Worm (Caenorhabditis elegans) whole organism, L4 larva: ENCODE measurements around the gene F07C3.2.
A peak's percentile ranks its signal among the peaks of the same experiment; 100 is the strongest.

ENCODE experiments used
- F37D6.2 ChIP-seq: sonication (generic microtip); optimal IDR thresholded peaks from 2 replicates; lab custom pipeline; 2016; ENCODE audit warnings: mild to moderate bottlenecking, missing genetic modification characterization, missing compliant biosample characterization
- T20F7.1 ChIP-seq: fragments of 200-800 bp; sonication (Bioruptor generic); optimal IDR thresholded peaks from 2 replicates; lab custom pipeline; 2018; ENCODE audit warnings: mild to moderate bottlenecking, missing genetic modification characterization, missing compliant biosample characterization
- T26A8.4 ChIP-seq: fragments of 200-800 bp; sonication (Bioruptor generic); IDR thresholded peaks from 2 replicates; pipeline ENCODE4 v1.3.6; 2022; ENCODE audit warnings: missing genetic modification characterization, missing compliant biosample characterization
- Y75B8A.6 ChIP-seq: fragments of 200-800 bp; sonication (Bioruptor generic); IDR thresholded peaks from 2 replicates; pipeline ENCODE4 v1.3.6; 2022; ENCODE audit warnings: missing genetic modification reagents, missing genetic modification characterization, missing compliant biosample characterization
- aha-1 ChIP-seq: fragments of 150-350 bp; peaks from one replicate; lab custom pipeline; 2014; ENCODE audit warnings: missing biosample characterization, missing genetic modification characterization
- aly-2 ChIP-seq: sonication (generic microtip); optimal IDR thresholded peaks from 2 replicates; lab custom pipeline; 2018; ENCODE audit warnings: missing biosample characterization, missing genetic modification characterization
- ama-1 ChIP-seq: fragments of 150-350 bp; optimal IDR thresholded peaks from 2 replicates; lab custom pipeline; 2014; ENCODE audit warnings: inconsistent platforms, mixed read lengths
- ces-1 ChIP-seq: fragments of 150-350 bp; sonication (generic microtip); optimal IDR thresholded peaks from 4 replicates; lab custom pipeline; 2014; ENCODE audit warnings: missing biosample characterization, missing genetic modification reagents, missing genetic modification characterization
- daf-16 ChIP-seq, 3 experiments: sonication (generic microtip); optimal IDR thresholded peaks; 2 replicates each; lab custom pipeline; 2016 to 2017; ENCODE audit warnings: missing genetic modification characterization in 3 of 3, missing genetic modification reagents in 3 of 3, mild to moderate bottlenecking in 2 of 3, missing compliant biosample characterization in 2 of 3, missing biosample characterization in 1 of 3, moderate library complexity in 1 of 3
- daf-19 ChIP-seq: fragments of 200-800 bp; sonication (Bioruptor generic); conservative IDR thresholded peaks from 2 replicates; pipeline ENCODE4 v1.3.6; 2022; ENCODE audit warnings: missing genetic modification characterization, missing compliant biosample characterization
- daf-8 ChIP-seq: fragments of 200-800 bp; sonication (Bioruptor generic); IDR thresholded peaks from 2 replicates; pipeline ENCODE4 v1.3.6; 2022; ENCODE audit warnings: missing genetic modification characterization, missing compliant biosample characterization
- dmd-6 ChIP-seq: fragments of 200-800 bp; sonication (Bioruptor generic); IDR thresholded peaks from 2 replicates; pipeline ENCODE4 v1.3.6; 2022; ENCODE audit warnings: missing genetic modification reagents, missing genetic modification characterization, missing compliant biosample characterization
- dmd-8 ChIP-seq: fragments of 200-800 bp; sonication (Bioruptor generic); IDR thresholded peaks from 2 replicates; pipeline ENCODE4 v1.3.6; 2022; ENCODE audit warnings: missing genetic modification characterization, missing compliant biosample characterization
- dve-1 ChIP-seq: sonication (generic microtip); optimal IDR thresholded peaks from 2 replicates; lab custom pipeline; 2017; ENCODE audit warnings: antibody characterized with exemption, mild to moderate bottlenecking, missing genetic modification characterization, missing compliant biosample characterization; ENCODE audit not compliant: insufficient read depth
- egl-27 ChIP-seq: sonication (generic microtip); optimal IDR thresholded peaks from 3 replicates; lab custom pipeline; 2017; ENCODE audit warnings: missing biosample characterization, missing genetic modification reagents, missing genetic modification characterization
- fkh-10 ChIP-seq: fragments of 150-350 bp; optimal IDR thresholded peaks from 2 replicates; lab custom pipeline; 2014; ENCODE audit warnings: missing biosample characterization, missing genetic modification reagents, missing genetic modification characterization
- gei-8 ChIP-seq: fragments of 200-800 bp; sonication (Bioruptor generic); optimal IDR thresholded peaks from 2 replicates; lab custom pipeline; 2018; ENCODE audit warnings: mild to moderate bottlenecking, missing genetic modification characterization, missing compliant biosample characterization
- hif-1 ChIP-seq, 2 experiments: sonication (generic microtip); optimal IDR thresholded peaks; 2 replicates each; lab custom pipeline; 2016 to 2017; ENCODE audit warnings: missing compliant biosample characterization in 2 of 2, missing genetic modification characterization in 2 of 2, missing genetic modification reagents in 2 of 2, missing genotype in 2 of 2, mild to moderate bottlenecking in 1 of 2
- hlh-11 ChIP-seq: fragments of 200-800 bp; sonication (Bioruptor generic); optimal IDR thresholded peaks from 2 replicates; lab custom pipeline; 2018; ENCODE audit warnings: mild to moderate bottlenecking, missing genetic modification characterization, missing compliant biosample characterization
- hmg-1.1 ChIP-seq: fragments of 200-800 bp; sonication (Bioruptor generic); IDR thresholded peaks from 2 replicates; pipeline ENCODE4 v1.3.6; 2022; ENCODE audit warnings: missing genetic modification reagents, missing genetic modification characterization, missing compliant biosample characterization
- lim-7 ChIP-seq: fragments of 200-800 bp; sonication (Bioruptor generic); IDR thresholded peaks from 2 replicates; pipeline ENCODE4 v1.3.6; 2022; ENCODE audit warnings: missing genetic modification characterization, missing compliant biosample characterization
- lin-38 ChIP-seq: fragments of 200-800 bp; sonication (Bioruptor generic); IDR thresholded peaks from 2 replicates; pipeline ENCODE4 v1.3.6; 2022; ENCODE audit warnings: missing genetic modification reagents, missing genetic modification characterization, missing compliant biosample characterization
- lsy-2 ChIP-seq, 2 experiments: fragments of 150-350 bp in 1 of 2; sonication (generic microtip) in 1 of 2; optimal IDR thresholded peaks; 2 replicates each; lab custom pipeline; 2014 to 2017; ENCODE audit warnings: missing biosample characterization in 2 of 2, missing genetic modification characterization in 2 of 2
- mdl-1 ChIP-seq, 2 experiments: fragments of 150-350 bp in 1 of 2; sonication (generic microtip) in 1 of 2; optimal IDR thresholded peaks; 2 replicates each; lab custom pipeline; 2014 to 2017; ENCODE audit warnings: missing biosample characterization in 2 of 2, missing genetic modification characterization in 2 of 2
- mes-2 ChIP-seq: sonication (generic microtip); optimal IDR thresholded peaks from 2 replicates; lab custom pipeline; 2016; ENCODE audit warnings: missing genotype, mild to moderate bottlenecking, missing genetic modification characterization, missing compliant biosample characterization; ENCODE audit not compliant: poor library complexity, severe bottlenecking
- mxl-3 ChIP-seq: fragments of 200-800 bp; sonication (Bioruptor generic); optimal IDR thresholded peaks from 2 replicates; lab custom pipeline; 2018; ENCODE audit warnings: mild to moderate bottlenecking, missing genetic modification characterization, missing compliant biosample characterization
- nhr-10 ChIP-seq: fragments of 150-350 bp; optimal IDR thresholded peaks from 2 replicates; lab custom pipeline; 2014; ENCODE audit warnings: missing biosample characterization, missing genetic modification characterization
- nhr-11 ChIP-seq: fragments of 150-350 bp; optimal IDR thresholded peaks from 2 replicates; lab custom pipeline; 2014; ENCODE audit warnings: missing biosample characterization, missing genetic modification characterization
- nhr-28 ChIP-seq: fragments of 150-350 bp; optimal IDR thresholded peaks from 2 replicates; lab custom pipeline; 2014; ENCODE audit warnings: missing biosample characterization, missing genetic modification characterization
- nhr-42 ChIP-seq: fragments of 200-800 bp; sonication (Bioruptor generic); IDR thresholded peaks from 2 replicates; pipeline ENCODE4 v1.3.6; 2022; ENCODE audit warnings: missing genetic modification characterization, missing compliant biosample characterization
- nhr-48 ChIP-seq: sonication (generic microtip); optimal IDR thresholded peaks from 2 replicates; lab custom pipeline; 2016; ENCODE audit warnings: mild to moderate bottlenecking, missing genetic modification characterization, missing compliant biosample characterization
- nhr-77 ChIP-seq: fragments of 150-350 bp; optimal IDR thresholded peaks from 2 replicates; lab custom pipeline; 2014; ENCODE audit warnings: missing biosample characterization, missing genetic modification characterization
- saeg-2 ChIP-seq: fragments of 200-800 bp; sonication (Bioruptor generic); IDR thresholded peaks from 2 replicates; pipeline ENCODE4 v1.3.6; 2022; ENCODE audit warnings: missing genetic modification reagents, missing genetic modification characterization, missing compliant biosample characterization
- spr-1 ChIP-seq: sonication (generic microtip); optimal IDR thresholded peaks from 2 replicates; lab custom pipeline; 2016; ENCODE audit warnings: mild to moderate bottlenecking, missing genetic modification characterization, missing compliant biosample characterization
- unc-62 ChIP-seq, 3 experiments: fragments of 150-350 bp in 1 of 3; sonication (generic microtip); optimal IDR thresholded peaks in 2 of 3; peaks in 1 of 3; 1 replicate in 1 of 3; 2 replicates in 2 of 3; lab custom pipeline; 2014 to 2017; ENCODE audit warnings: missing biosample characterization in 3 of 3, missing genetic modification characterization in 3 of 3, missing genetic modification reagents in 3 of 3, missing genotype in 1 of 3
- zip-11 ChIP-seq: fragments of 200-800 bp; sonication (Bioruptor generic); IDR thresholded peaks from 2 replicates; pipeline ENCODE4 v1.3.6; 2022; ENCODE audit warnings: missing genetic modification characterization, missing compliant biosample characterization

F07C3.2 gene

ce11 chrV:9261492-9261891, 35.6 kb downstream of the F07C3.2 start, which contains the start of gene nhr-36:
TSS of gene nhr-36 (minus strand) at chrV:9261592.
- TF ChIP-seq nhr-11 (tag; lab: Kevin White, UChicago), result no peak
- TF ChIP-seq unc-62 (GFP tag; optimal IDR thresholded peaks at IDR 0.05 in 1 of 2; lab: Kevin White, UChicago), result peak in 1 of 2 experiments; percentile 53
- TF ChIP-seq unc-62 (tag; optimal IDR thresholded peaks at IDR 0.05; lab: Kevin White, UChicago), result no peak
- TF ChIP-seq, all 104 proteins: peak for 1

ce11 chrV:9262708-9263107, 36.8 kb downstream of the F07C3.2 start:
- TF ChIP-seq saeg-2 (GFP tag; lab: Robert Waterston, UW) (no peak), dmd-6 (GFP tag; lab: Robert Waterston, UW) (peak; percentile 47), dmd-8 (GFP tag; lab: Robert Waterston, UW) (no peak), zip-11 (GFP tag; lab: Robert Waterston, UW) (no peak), mxl-3 (GFP tag; lab: Kevin White, UChicago) (no peak), dve-1 (peak; percentile 22), aly-2 (tag; lab: Kevin White, UChicago) (no peak), daf-16 (GFP tag; optimal IDR thresholded peaks at IDR 0.05; lab: Kevin White, UChicago) (no peak), daf-16 (tag; optimal IDR thresholded peaks at IDR 0.05; lab: Kevin White, UChicago) (peak; percentile 52), spr-1 (tag; lab: Kevin White, UChicago) (no peak), mes-2 (no peak), nhr-77 (tag; lab: Kevin White, UChicago) (peak; percentile 7), nhr-28 (tag; lab: Kevin White, UChicago) (peak; percentile 43), egl-27 (tag; lab: Kevin White, UChicago) (no peak)

- TF ChIP-seq nhr-42 (GFP tag; lab: Robert Waterston, UW) (no peak), gei-8 (GFP tag; lab: Kevin White, UChicago) (no peak), F37D6.2 (no peak), lim-7 (GFP tag; lab: Robert Waterston, UW) (no peak), T20F7.1 (GFP tag; lab: Kevin White, UChicago) (no peak), lsy-2 (tag; optimal IDR thresholded peaks at IDR 0.05; lab: Kevin White, UChicago) (no peak), nhr-48 (tag; lab: Kevin White, UChicago) (no peak), egl-27 (tag; lab: Kevin White, UChicago) (no peak), daf-19 (GFP tag; lab: Robert Waterston, UW) (no peak)
Observed at ce11 chrV:9266399-9266798, 40.5 kb downstream of the F07C3.2 start, which contains the start of gene slc-17.7. TSS of gene slc-17.7 (minus strand) at chrV:9266499.

ce11 chrV:9268202-9268601, 42.3 kb downstream of the F07C3.2 start:
- TF ChIP-seq aha-1 (tag; lab: Kevin White, UChicago), result peak; percentile 86
- no peak for TF ChIP-seq ces-1 (GFP tag; lab: Kevin White, UChicago)
- no peak for TF ChIP-seq daf-19 (GFP tag; lab: Robert Waterston, UW)
- no peak for TF ChIP-seq T26A8.4 (GFP tag; lab: Robert Waterston, UW)
- TF ChIP-seq mes-2, result no peak
- TF ChIP-seq lin-38, result no peak
- no peak for TF ChIP-seq ama-1 (lab: Kevin White, UChicago)
- no peak for TF ChIP-seq nhr-10 (tag; lab: Kevin White, UChicago)

ce11 chrV:9270442-9270841, 44.5 kb downstream of the F07C3.2 start:
- TF ChIP-seq unc-62 (GFP tag; optimal IDR thresholded peaks at IDR 0.05 in 1 of 2; lab: Kevin White, UChicago) (peak in 1 of 2 experiments; percentile 92), unc-62 (tag; optimal IDR thresholded peaks at IDR 0.05; lab: Kevin White, UChicago) (no peak), spr-1 (tag; lab: Kevin White, UChicago) (no peak), hif-1 (tag; optimal IDR thresholded peaks at IDR 0.05; lab: Kevin White, UChicago) (peak in 1 of 2 experiments; percentile 9), mdl-1 (tag; optimal IDR thresholded peaks at IDR 0.05; lab: Kevin White, UChicago) (peak in 1 of 2 experiments; percentile 6), hmg-1.1 (GFP tag; lab: Robert Waterston, UW) (peak; percentile 41; the same call in 1 of the 2 replicates), aha-1 (tag; lab: Kevin White, UChicago) (no peak), daf-8 (no peak), fkh-10 (GFP tag; lab: Kevin White, UChicago) (peak; percentile 29), hlh-11 (tag; lab: Kevin White, UChicago) (peak; percentile 32), daf-16 (GFP tag; optimal IDR thresholded peaks at IDR 0.05; lab: Kevin White, UChicago) (peak in 1 of 2 experiments; percentile 6), daf-16 (tag; optimal IDR thresholded peaks at IDR 0.05; lab: Kevin White, UChicago) (no peak), Y75B8A.6 (GFP tag; lab: Robert Waterston, UW) (no peak)
